Fruit fly (Drosophila melanogaster) whole organism, adult: ENCODE results near the gene Cpr92A.
A peak's percentile ranks its signal among the peaks of the same experiment; 100 is the strongest.

Source experiments
- CG12768 ChIP-seq: fragments of 200-800 bp; sonication (Bioruptor generic); optimal IDR thresholded peaks from 2 replicates; lab custom pipeline; 2017; ENCODE audit warnings: missing biosample characterization, missing genetic modification characterization, mild to moderate bottlenecking, moderate library complexity, missing genetic modification reagents
- CG5204 ChIP-seq: fragments of 200-800 bp; sonication (Bioruptor generic); optimal IDR thresholded peaks from 2 replicates; lab custom pipeline; 2016; ENCODE audit warnings: missing biosample characterization, missing genetic modification characterization
- Clk ChIP-seq: fragments of 200-800 bp; sonication (Bioruptor generic); optimal IDR thresholded peaks from 2 replicates; lab custom pipeline; 2017; ENCODE audit warnings: missing biosample characterization, missing genetic modification characterization
- Hr96 ChIP-seq: fragments of 200-800 bp; sonication (Bioruptor generic); optimal IDR thresholded peaks from 2 replicates; lab custom pipeline; 2016; ENCODE audit warnings: missing biosample characterization, missing genetic modification characterization
- bab1 ChIP-seq: fragments of 200-800 bp; sonication (Bioruptor generic); optimal IDR thresholded peaks from 3 replicates; lab custom pipeline; 2019; ENCODE audit warnings: missing biosample characterization, mild to moderate bottlenecking, missing genetic modification characterization, moderate library complexity
- cic ChIP-seq: fragments of 200-800 bp; sonication (Bioruptor generic); optimal IDR thresholded peaks from 2 replicates; lab custom pipeline; 2017; ENCODE audit warnings: missing biosample characterization, mild to moderate bottlenecking, missing genetic modification characterization, moderate library complexity
- cnc ChIP-seq, 2 experiments: fragments of >200 bp; optimal IDR thresholded peaks; 2 replicates each; lab custom pipeline; 2017
- kay ChIP-seq: fragments of 200-800 bp; sonication (Bioruptor generic); peaks from one replicate; lab custom pipeline; 2016; ENCODE audit warnings: missing biosample characterization, missing genetic modification characterization, borderline replicate concordance
- tj ChIP-seq: fragments of 200-800 bp; sonication (Bioruptor generic); optimal IDR thresholded peaks from 3 replicates; lab custom pipeline; 2017; ENCODE audit warnings: missing biosample characterization, mild to moderate bottlenecking, missing genetic modification characterization, moderate library complexity

DNA sequence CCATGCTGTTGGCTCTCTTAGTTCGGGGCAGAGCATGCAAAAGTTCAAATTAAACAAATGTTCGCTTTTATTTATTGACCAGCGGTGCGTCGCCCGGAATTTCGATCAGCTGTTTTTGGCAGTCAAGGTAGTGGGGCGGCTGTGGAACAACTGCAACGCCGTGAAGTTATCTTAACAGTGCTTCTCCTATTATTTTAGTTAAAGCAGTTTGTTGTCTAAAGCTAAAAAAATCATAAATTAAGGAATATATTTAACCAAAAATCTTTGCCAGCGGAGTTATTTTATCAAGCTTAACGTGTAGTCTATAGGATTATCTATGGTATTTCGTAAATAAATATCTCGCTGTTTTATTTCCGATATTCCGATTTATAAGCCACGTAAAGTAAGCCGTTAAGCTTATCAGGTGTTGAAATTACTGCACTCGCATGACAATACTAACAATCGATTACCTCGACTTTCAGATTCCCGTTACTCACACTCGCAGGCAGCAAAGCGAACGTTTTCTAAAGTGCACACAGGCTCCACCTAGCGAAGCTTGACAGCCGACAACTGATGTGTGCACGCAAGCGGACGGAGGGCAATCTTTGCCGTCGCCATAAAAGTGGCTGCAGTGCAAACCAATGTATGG is 49.6 kb upstream of the Cpr92A start, which contains the start of the genes CG6195 and CG31220:
- peak; percentile 48 for TF ChIP-seq Hr96 (GFP tag; lab: Kevin White, UChicago)
- TF ChIP-seq CG5204 (GFP tag; lab: Kevin White, UChicago) = no peak
- TF ChIP-seq tj (GFP tag; lab: Kevin White, UChicago) = peak; percentile 56
- TF ChIP-seq cnc (optimal IDR thresholded peaks at IDR 0.05; lab: Kevin White, UChicago) = no peak
- TF ChIP-seq bab1 (GFP tag; lab: Kevin White, UChicago) = peak; percentile 66
- no peak for TF ChIP-seq kay (GFP tag; lab: Kevin White, UChicago)
- TF ChIP-seq CG12768 (GFP tag; lab: Kevin White, UChicago) = no peak
- no peak for TF ChIP-seq cic
- TF ChIP-seq Clk (GFP tag; lab: Kevin White, UChicago) = no peak
